Worm (Caenorhabditis elegans) whole organism, L2 larva: ENCODE results near the gene T21D12.11.
A peak's percentile ranks its signal among the peaks of the same experiment; 100 is the strongest.

Experiments
- C34F6.9 ChIP-seq: fragments of 150-350 bp; optimal IDR thresholded peaks from 2 replicates; lab custom pipeline; 2014; ENCODE audit warnings: missing biosample characterization, missing genetic modification characterization
- Y55F3AM.14 ChIP-seq: fragments of 200-800 bp; sonication (Bioruptor generic); optimal IDR thresholded peaks from 2 replicates; lab custom pipeline; 2018; ENCODE audit warnings: mild to moderate bottlenecking, missing genetic modification characterization, missing compliant biosample characterization
- ZK546.5 ChIP-seq: sonication (generic microtip); optimal IDR thresholded peaks from 2 replicates; lab custom pipeline; 2017; ENCODE audit warnings: missing biosample characterization, missing genetic modification characterization
- alr-1 ChIP-seq: fragments of 150-350 bp; optimal IDR thresholded peaks from 2 replicates; lab custom pipeline; 2014; ENCODE audit warnings: missing biosample characterization, missing genetic modification characterization
- ama-1 ChIP-seq: fragments of 150-350 bp; optimal IDR thresholded peaks from 2 replicates; lab custom pipeline; 2018; ENCODE audit warnings: inconsistent platforms
- blmp-1 ChIP-seq: sonication (generic microtip); optimal IDR thresholded peaks from 2 replicates; lab custom pipeline; 2017; ENCODE audit warnings: missing genetic modification characterization, mild to moderate bottlenecking, missing compliant biosample characterization, antibody characterized with exemption, moderate library complexity; ENCODE audit not compliant: insufficient read depth
- crh-2 ChIP-seq: sonication (generic microtip); optimal IDR thresholded peaks from 2 replicates; lab custom pipeline; 2017; ENCODE audit warnings: missing biosample characterization, missing genetic modification characterization
- dmd-4 ChIP-seq: sonication (generic microtip); optimal IDR thresholded peaks from 2 replicates; lab custom pipeline; 2017; ENCODE audit warnings: missing biosample characterization, missing genetic modification characterization
- egl-27 ChIP-seq: sonication (generic microtip); optimal IDR thresholded peaks from 3 replicates; lab custom pipeline; 2017; ENCODE audit warnings: missing biosample characterization, missing genetic modification reagents, missing genetic modification characterization
- fos-1 ChIP-seq: fragments of 150-350 bp; optimal IDR thresholded peaks from 2 replicates; lab custom pipeline; 2014; ENCODE audit warnings: missing biosample characterization, missing genetic modification characterization
- gmeb-1 ChIP-seq: fragments of 150-350 bp; optimal IDR thresholded peaks from 2 replicates; lab custom pipeline; 2014; ENCODE audit warnings: missing biosample characterization, missing genetic modification characterization
- lin-11 ChIP-seq: fragments of 150-350 bp; sonication (generic microtip); optimal IDR thresholded peaks from 2 replicates; lab custom pipeline; 2014; ENCODE audit warnings: missing biosample characterization, missing genetic modification characterization, inconsistent platforms, mixed read lengths
- lin-39 ChIP-seq: fragments of 150-350 bp; optimal IDR thresholded peaks from 2 replicates; lab custom pipeline; 2014; ENCODE audit warnings: missing biosample characterization, missing genetic modification reagents, missing genetic modification characterization
- lsy-2 ChIP-seq, 2 experiments: fragments of 150-350 bp in 1 of 2; sonication (generic microtip) in 1 of 2; optimal IDR thresholded peaks; 2 replicates each; lab custom pipeline; 2014 to 2017; ENCODE audit warnings: missing biosample characterization in 2 of 2, missing genetic modification characterization in 2 of 2
- mab-5 ChIP-seq: fragments of 150-350 bp; optimal IDR thresholded peaks from 2 replicates; lab custom pipeline; 2014; ENCODE audit warnings: missing biosample characterization, missing genetic modification characterization
- mdl-1 ChIP-seq, 2 experiments: fragments of 150-350 bp in 1 of 2; sonication (generic microtip) in 1 of 2; optimal IDR thresholded peaks; 2 replicates each; lab custom pipeline; 2017; ENCODE audit warnings: missing biosample characterization in 2 of 2, missing genetic modification characterization in 2 of 2
- nhr-10 ChIP-seq: sonication (generic microtip); optimal IDR thresholded peaks from 2 replicates; lab custom pipeline; 2017; ENCODE audit warnings: missing biosample characterization, missing genetic modification characterization
- nhr-11 ChIP-seq: fragments of 150-350 bp; optimal IDR thresholded peaks from 2 replicates; lab custom pipeline; 2014; ENCODE audit warnings: missing biosample characterization, missing genetic modification characterization
- nhr-12 ChIP-seq: fragments of 150-350 bp; optimal IDR thresholded peaks from 2 replicates; lab custom pipeline; 2014; ENCODE audit warnings: missing biosample characterization, missing genetic modification characterization
- nhr-129 ChIP-seq: fragments of 150-350 bp; optimal IDR thresholded peaks from 2 replicates; lab custom pipeline; 2014; ENCODE audit warnings: missing biosample characterization, missing genetic modification characterization
- nhr-21 ChIP-seq: fragments of 150-350 bp; optimal IDR thresholded peaks from 2 replicates; lab custom pipeline; 2014; ENCODE audit warnings: missing biosample characterization, missing genetic modification characterization
- nhr-23 ChIP-seq: fragments of 150-350 bp; optimal IDR thresholded peaks from 2 replicates; lab custom pipeline; 2014; ENCODE audit warnings: missing biosample characterization, missing genetic modification reagents, missing genetic modification characterization
- nhr-237 ChIP-seq: fragments of 150-350 bp; optimal IDR thresholded peaks from 2 replicates; lab custom pipeline; 2014; ENCODE audit warnings: missing biosample characterization, missing genetic modification characterization
- nhr-25 ChIP-seq: fragments of 150-350 bp; sonication (generic microtip); optimal IDR thresholded peaks from 3 replicates; lab custom pipeline; 2014; ENCODE audit warnings: missing biosample characterization, missing genetic modification characterization
- nhr-6 ChIP-seq: fragments of 150-350 bp; optimal IDR thresholded peaks from 2 replicates; lab custom pipeline; 2014; ENCODE audit warnings: missing biosample characterization, missing genetic modification characterization
- nhr-77 ChIP-seq: fragments of 150-350 bp; optimal IDR thresholded peaks from 2 replicates; lab custom pipeline; 2014; ENCODE audit warnings: missing biosample characterization, missing genetic modification characterization
- sem-4 ChIP-seq: fragments of 150-350 bp; optimal IDR thresholded peaks from 2 replicates; lab custom pipeline; 2014; ENCODE audit warnings: missing biosample characterization, missing genetic modification reagents, missing genetic modification characterization
- skn-1 ChIP-seq: sonication (generic microtip); optimal IDR thresholded peaks from 2 replicates; lab custom pipeline; 2017; ENCODE audit warnings: missing biosample characterization, missing genetic modification characterization
- sma-3 ChIP-seq: sonication (generic microtip); optimal IDR thresholded peaks from 2 replicates; lab custom pipeline; 2016; ENCODE audit warnings: missing genetic modification reagents, missing genetic modification characterization, missing compliant biosample characterization
- sma-9 ChIP-seq, 2 experiments: fragments of 150-350 bp in 1 of 2; sonication (generic microtip) in 1 of 2; optimal IDR thresholded peaks; 2 replicates each; lab custom pipeline; 2014 to 2016; ENCODE audit warnings: missing genetic modification characterization in 2 of 2, mild to moderate bottlenecking in 1 of 2, missing biosample characterization in 1 of 2, missing compliant biosample characterization in 1 of 2, missing genetic modification reagents in 1 of 2, moderate library complexity in 1 of 2
- unc-39 ChIP-seq: fragments of 150-350 bp; optimal IDR thresholded peaks from 2 replicates; lab custom pipeline; 2014; ENCODE audit warnings: missing biosample characterization, missing genetic modification characterization
- unc-55 ChIP-seq: fragments of 150-350 bp; sonication (generic microtip); optimal IDR thresholded peaks from 3 replicates; lab custom pipeline; 2014; ENCODE audit warnings: missing biosample characterization, missing genetic modification reagents, missing genetic modification characterization
- ztf-1 ChIP-seq: fragments of 200-800 bp; sonication (Bioruptor generic); conservative IDR thresholded peaks from 2 replicates; pipeline ENCODE4 v1.3.6; 2022; ENCODE audit warnings: missing genetic modification characterization, missing compliant biosample characterization
- ztf-11 ChIP-seq: sonication (generic microtip); optimal IDR thresholded peaks from 2 replicates; lab custom pipeline; 2017; ENCODE audit warnings: missing biosample characterization, missing genetic modification characterization
- ztf-4 ChIP-seq: fragments of 150-350 bp; optimal IDR thresholded peaks from 2 replicates; lab custom pipeline; 2014; ENCODE audit warnings: missing biosample characterization, missing genetic modification characterization

T21D12.11 gene

ce11 chrIV:275146-275545 lies 5.9 kb downstream of the T21D12.11 start:
- TF ChIP-seq blmp-1 = no peak
- TF ChIP-seq nhr-237 = no peak
- TF ChIP-seq sma-9 (GFP tag; optimal IDR thresholded peaks at IDR 0.05; lab: Kevin White, UChicago) = peak; percentile 17
- no peak for TF ChIP-seq sma-9 (tag; optimal IDR thresholded peaks at IDR 0.05; lab: Kevin White, UChicago)
- no peak for TF ChIP-seq nhr-21
- no peak for TF ChIP-seq ama-1 (lab: Kevin White, UChicago)
- peak; percentile 46 for TF ChIP-seq gmeb-1 (tag; lab: Kevin White, UChicago)
- TF ChIP-seq sma-3 (GFP tag; lab: Kevin White, UChicago) = no peak
- no peak for TF ChIP-seq alr-1 (tag; lab: Kevin White, UChicago)
- TF ChIP-seq lsy-2 (tag; optimal IDR thresholded peaks at IDR 0.05; lab: Kevin White, UChicago) = peak in 1 of 2 experiments; percentile 11
- TF ChIP-seq fos-1 = no peak
- TF ChIP-seq, all 48 proteins: peak for 3

ce11 chrIV:278284-278683 lies 9.1 kb downstream of the T21D12.11 start:
- TF ChIP-seq sem-4 (tag; lab: Kevin White, UChicago) (no peak), ama-1 (lab: Kevin White, UChicago) (no peak), alr-1 (tag; lab: Kevin White, UChicago) (no peak), nhr-77 (no peak), egl-27 (tag; lab: Kevin White, UChicago) (no peak), unc-39 (tag; lab: Kevin White, UChicago) (no peak), unc-55 (no peak)

ce11 chrIV:282008-282407 lies 12.8 kb downstream of the T21D12.11 start:
- peak; percentile 15 for TF ChIP-seq sma-9 (GFP tag; optimal IDR thresholded peaks at IDR 0.05; lab: Kevin White, UChicago)
- TF ChIP-seq sma-9 (tag; optimal IDR thresholded peaks at IDR 0.05; lab: Kevin White, UChicago) = no peak
- TF ChIP-seq crh-2 = peak; percentile 67
- peak; percentile 29 for TF ChIP-seq C34F6.9 (tag; lab: Kevin White, UChicago)
- no peak for TF ChIP-seq nhr-23 (tag; lab: Kevin White, UChicago)
- no peak for TF ChIP-seq lin-39 (tag; lab: Kevin White, UChicago)

- TF ChIP-seq skn-1 (tag; lab: Kevin White, UChicago) = no peak
- no peak for TF ChIP-seq nhr-11 (tag; lab: Kevin White, UChicago)
- no peak for TF ChIP-seq nhr-23 (tag; lab: Kevin White, UChicago)
- TF ChIP-seq nhr-25 = no peak
- TF ChIP-seq dmd-4 (tag; lab: Kevin White, UChicago) = no peak
- TF ChIP-seq ZK546.5 (tag; lab: Kevin White, UChicago) = no peak
- no peak for TF ChIP-seq nhr-10 (tag; lab: Kevin White, UChicago)
- no peak for TF ChIP-seq mab-5 (tag; lab: Kevin White, UChicago)
- TF ChIP-seq nhr-12 = no peak
- TF ChIP-seq ztf-4 (tag; lab: Kevin White, UChicago) = no peak
- no peak for TF ChIP-seq ztf-1 (GFP tag; lab: Robert Waterston, UW)
- TF ChIP-seq fos-1 = no peak
- TF ChIP-seq nhr-129 = no peak
- TF ChIP-seq unc-39 (tag; lab: Kevin White, UChicago) = no peak
- TF ChIP-seq lin-11 (tag; lab: Kevin White, UChicago) = no peak
- TF ChIP-seq sem-4 (tag; lab: Kevin White, UChicago) = no peak
- TF ChIP-seq Y55F3AM.14 (GFP tag; lab: Kevin White, UChicago) = no peak
- no peak for TF ChIP-seq mdl-1 (tag; optimal IDR thresholded peaks at IDR 0.05; lab: Kevin White, UChicago)
- TF ChIP-seq, all 48 proteins: peak for 0
These were observed 14.1 kb downstream of the T21D12.11 start, which contains the start of gene best-19 for ce11 chrIV:283347-283746. best-19 (plus strand) TSS chrIV:283647.

ce11 chrIV:288027-288426 lies 18.8 kb downstream of the T21D12.11 start, which contains the start of gene T21D12.14:
T21D12.14 (minus strand) TSS chrIV:288127.
- no peak for TF ChIP-seq nhr-6
- no peak for TF ChIP-seq ztf-11 (tag; lab: Kevin White, UChicago)
- no peak for TF ChIP-seq sem-4 (tag; lab: Kevin White, UChicago)
- TF ChIP-seq Y55F3AM.14 (GFP tag; lab: Kevin White, UChicago) = no peak
- no peak for TF ChIP-seq nhr-21
- TF ChIP-seq dmd-4 (tag; lab: Kevin White, UChicago) = no peak
- no peak for TF ChIP-seq lin-11 (tag; lab: Kevin White, UChicago)
- no peak for TF ChIP-seq skn-1 (tag; lab: Kevin White, UChicago)
